Worm (Caenorhabditis elegans): ENCODE results near the gene sqst-2.

DNA sequence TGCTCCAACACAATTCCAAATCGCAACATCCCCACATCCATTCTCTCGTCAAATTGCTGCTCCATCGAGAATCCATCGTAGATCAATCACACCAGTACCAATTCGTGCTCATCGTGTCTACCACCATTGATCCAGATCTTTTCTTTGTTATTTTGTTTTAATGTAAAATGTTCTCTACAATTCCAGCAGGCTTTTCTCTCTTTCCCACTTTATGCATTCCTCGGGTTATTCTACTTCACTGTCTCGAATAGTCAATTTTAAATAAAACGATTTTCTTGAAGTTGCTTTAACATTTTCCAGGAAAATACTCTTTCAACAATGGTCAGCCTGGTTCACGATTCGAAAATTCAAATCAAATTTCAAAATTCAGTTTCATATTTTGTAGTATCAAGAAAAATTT, 45.8 kb downstream of the sqst-2 start, which contains the start of gene C06E4.1:
- TF ChIP-seq ama-1 (optimal IDR thresholded peaks at IDR 0.05) (no peak), tra-4 (tag; optimal IDR thresholded peaks at IDR 0.05) (no peak), aly-1 (tag; optimal IDR thresholded peaks at IDR 0.05) (no peak), hnd-1 (tag; optimal IDR thresholded peaks at IDR 0.05) (no peak), ceh-13 (GFP tag; optimal IDR thresholded peaks at IDR 0.05) (no peak), B0310.2 (tag; optimal IDR thresholded peaks at IDR 0.05) (no peak), hmbx-1 (tag; optimal IDR thresholded peaks at IDR 0.05) (no peak), ceh-36 (tag; optimal IDR thresholded peaks at IDR 0.05) (no peak), hmg-4 (GFP tag; optimal IDR thresholded peaks at IDR 0.05) (no peak), flt-1 (GFP tag; IDR thresholded peaks at IDR 0.05) (no peak), scrt-1 (GFP tag; IDR thresholded peaks at IDR 0.05) (no peak), pes-1 (GFP tag; IDR thresholded peaks at IDR 0.05) (no peak), tbx-37 (GFP tag; conservative IDR thresholded peaks at IDR 0.05) (no peak), ets-7 (tag; optimal IDR thresholded peaks at IDR 0.05) (no peak)

Data from whole organism, early embryonic.